Worm (Caenorhabditis elegans): Measurements from ENCODE around the gene F09C6.11.

ce11 chrV:16838435-16838834 lies 43.7 kb downstream of the F09C6.11 start:
- TF ChIP-seq ztf-4 (tag; optimal IDR thresholded peaks at IDR 0.05) (no peak), pha-4 (tag; optimal IDR thresholded peaks at IDR 0.05) (no peak), zag-1 (tag; optimal IDR thresholded peaks at IDR 0.05) (no peak), jun-1 (tag; optimal IDR thresholded peaks at IDR 0.05) (no peak), elt-1 (tag; optimal IDR thresholded peaks at IDR 0.05) (no peak), egl-27 (tag; optimal IDR thresholded peaks at IDR 0.05) (no peak), ZK546.5 (tag; optimal IDR thresholded peaks at IDR 0.05) (no peak), hmg-11 (tag; optimal IDR thresholded peaks at IDR 0.05) (no peak), fkh-10 (GFP tag; optimal IDR thresholded peaks at IDR 0.05) (no peak)
